Fruit fly (Drosophila melanogaster) whole organism, embryonic: ENCODE data around the gene RanGAP.

Source experiments
- Atf3 ChIP-seq: fragments of 200-800 bp; sonication (Bioruptor generic); optimal IDR thresholded peaks from 3 replicates; lab custom pipeline; 2016; ENCODE audit warnings: missing biosample characterization, missing genetic modification characterization
- Bdp1 ChIP-seq: fragments of 200-800 bp; sonication (Bioruptor generic); optimal IDR thresholded peaks from 3 replicates; lab custom pipeline; 2016; ENCODE audit warnings: missing biosample characterization, missing genetic modification characterization
- Bteb2 ChIP-seq: fragments of 200-800 bp; sonication (Bioruptor generic); optimal IDR thresholded peaks from 2 replicates; lab custom pipeline; 2016; ENCODE audit warnings: missing biosample characterization, missing genetic modification characterization
- C15 ChIP-seq: fragments of 200-800 bp; sonication (Bioruptor generic); IDR thresholded peaks from 3 replicates; pipeline ENCODE4 v1.3.6; 2022; ENCODE audit warnings: missing biosample characterization, missing genetic modification characterization
- CG1024 ChIP-seq: fragments of 200-800 bp; sonication (Bioruptor generic); IDR thresholded peaks from 2 replicates; pipeline ENCODE4 v1.3.6; 2022; ENCODE audit warnings: missing biosample characterization, missing genetic modification characterization
- CG11560 ChIP-seq: fragments of 200-800 bp; sonication (Bioruptor generic); IDR thresholded peaks from 3 replicates; pipeline ENCODE4 v1.3.6; 2022; ENCODE audit warnings: missing biosample characterization, missing genetic modification characterization
- CG12659 ChIP-seq: fragments of 200-800 bp; sonication (Bioruptor generic); optimal IDR thresholded peaks from 3 replicates; lab custom pipeline; 2017; ENCODE audit warnings: mild to moderate bottlenecking, missing biosample characterization, missing genetic modification reagents, missing genetic modification characterization
- CG18262 ChIP-seq: fragments of 200-800 bp; optimal IDR thresholded peaks from 3 replicates; lab custom pipeline; 2019; ENCODE audit warnings: missing biosample characterization, mild to moderate bottlenecking, missing genetic modification characterization, moderate library complexity
- CG18599 ChIP-seq: fragments of 200-800 bp; sonication (Bioruptor generic); optimal IDR thresholded peaks from 3 replicates; lab custom pipeline; 2017; ENCODE audit warnings: missing biosample characterization, missing genetic modification characterization, mild to moderate bottlenecking, moderate library complexity, missing genetic modification reagents
- CG18764 ChIP-seq: fragments of 200-800 bp; sonication (Bioruptor generic); optimal IDR thresholded peaks from 3 replicates; lab custom pipeline; 2016; ENCODE audit warnings: missing biosample characterization, missing genetic modification characterization
- CG2202 ChIP-seq: fragments of 200-800 bp; sonication (Bioruptor generic); optimal IDR thresholded peaks from 2 replicates; lab custom pipeline; 2018; ENCODE audit warnings: missing biosample characterization, mild to moderate bottlenecking, missing genetic modification characterization
- CG3163 ChIP-seq: fragments of 200-800 bp; sonication (Bioruptor generic); optimal IDR thresholded peaks from 3 replicates; lab custom pipeline; 2016; ENCODE audit warnings: missing biosample characterization, missing genetic modification characterization
- CG33557 ChIP-seq: fragments of 200-800 bp; sonication (Bioruptor generic); optimal IDR thresholded peaks from 2 replicates; lab custom pipeline; 2019; ENCODE audit warnings: missing biosample characterization, mild to moderate bottlenecking, missing genetic modification characterization, moderate library complexity
- CG3726 ChIP-seq: fragments of 200-800 bp; sonication (Bioruptor generic); IDR thresholded peaks from 3 replicates; pipeline ENCODE4, ENCODE4 v1.3.6; 2022; ENCODE audit warnings: missing biosample characterization, missing genetic modification characterization
- CG42726 ChIP-seq: fragments of 200-800 bp; sonication (Bioruptor generic); IDR thresholded peaks from 2 replicates; pipeline ENCODE4 v1.3.6; 2022; ENCODE audit warnings: missing biosample characterization, missing genetic modification characterization; ENCODE audit not compliant: partially characterized antibody
- CG8290 ChIP-seq, 3 experiments: fragments of 200-800 bp; sonication (Bioruptor generic); optimal IDR thresholded peaks; 2 replicates each; lab custom pipeline; 2016 to 2019; ENCODE audit warnings: missing biosample characterization in 3 of 3, missing genetic modification characterization in 3 of 3, mild to moderate bottlenecking in 2 of 3, moderate library complexity in 1 of 3
- CG8478 ChIP-seq: fragments of >200 bp; optimal IDR thresholded peaks from 2 replicates; lab custom pipeline; 2018
- CG9797 ChIP-seq: fragments of 200-800 bp; sonication (Bioruptor generic); optimal IDR thresholded peaks from 3 replicates; lab custom pipeline; 2018; ENCODE audit warnings: missing biosample characterization, mild to moderate bottlenecking, missing genetic modification characterization
- CkIIα-i1 ChIP-seq: fragments of 200-800 bp; sonication (Bioruptor generic); IDR thresholded peaks from 2 replicates; pipeline ENCODE4 v1.3.6; 2022; ENCODE audit warnings: missing biosample characterization, missing genetic modification characterization
- D19B ChIP-seq: fragments of 200-800 bp; sonication (Bioruptor generic); optimal IDR thresholded peaks from 2 replicates; lab custom pipeline; 2017; ENCODE audit warnings: missing biosample characterization, mild to moderate bottlenecking, missing genetic modification characterization
- Dll ChIP-seq: fragments of 200-800 bp; sonication (Bioruptor generic); IDR thresholded peaks from 4 replicates; pipeline ENCODE4 v1.3.6; 2022; ENCODE audit warnings: missing biosample characterization, missing genetic modification characterization; ENCODE audit not compliant: partially characterized antibody
- E2f2 ChIP-seq: fragments of 200-800 bp; sonication (Bioruptor generic); IDR thresholded peaks from 2 replicates; pipeline ENCODE4 v1.3.6; 2022; ENCODE audit warnings: missing biosample characterization, missing genetic modification characterization
- Eip74EF ChIP-seq, 2 experiments: fragments of 200-800 bp in 1 of 2; fragments of >200 bp in 1 of 2; sonication (Bioruptor generic) in 1 of 2; optimal IDR thresholded peaks; 2 replicates each; lab custom pipeline; 2017 to 2019; ENCODE audit warnings: missing biosample characterization in 2 of 2, missing genetic modification characterization in 2 of 2, mild to moderate bottlenecking in 1 of 2, moderate library complexity in 1 of 2
- Ets97D ChIP-seq: fragments of 200-800 bp; sonication (Bioruptor generic); optimal IDR thresholded peaks from 3 replicates; lab custom pipeline; 2016; ENCODE audit warnings: missing biosample characterization, missing genetic modification characterization
- Gsc ChIP-seq: fragments of 200-800 bp; sonication (Bioruptor generic); IDR thresholded peaks from 2 replicates; pipeline ENCODE4 v1.3.6; 2022; ENCODE audit warnings: missing biosample characterization, missing genetic modification characterization
- HmgZ ChIP-seq: fragments of 200-800 bp; sonication (Bioruptor generic); optimal IDR thresholded peaks from 2 replicates; lab custom pipeline; 2018; ENCODE audit warnings: missing biosample characterization, mild to moderate bottlenecking, missing genetic modification characterization
- Hmr ChIP-seq: fragments of 200-800 bp; sonication (Bioruptor generic); optimal IDR thresholded peaks from 3 replicates; lab custom pipeline; 2017; ENCODE audit warnings: mild to moderate bottlenecking, missing biosample characterization, missing genetic modification reagents, missing genetic modification characterization
- Lim3 ChIP-seq: fragments of 200-800 bp; sonication (Bioruptor generic); IDR thresholded peaks from 2 replicates; pipeline ENCODE4 v1.3.6; 2022; ENCODE audit warnings: missing biosample characterization, missing genetic modification characterization
- MBD-R2 ChIP-seq: fragments of 200-800 bp; sonication (Bioruptor generic); IDR thresholded peaks from 2 replicates; pipeline ENCODE4 v1.3.6; 2022; ENCODE audit warnings: missing biosample characterization, missing genetic modification characterization
- NC2β ChIP-seq: fragments of 200-800 bp; sonication (Bioruptor generic); optimal IDR thresholded peaks from 2 replicates; lab custom pipeline; 2016; ENCODE audit warnings: missing biosample characterization, missing genetic modification characterization
- Nf-YC ChIP-seq: fragments of 200-800 bp; optimal IDR thresholded peaks from 3 replicates; lab custom pipeline; 2019; ENCODE audit warnings: missing biosample characterization, mild to moderate bottlenecking, missing genetic modification characterization, moderate library complexity
- Sry-β ChIP-seq: fragments of 200-800 bp; sonication (Bioruptor generic); optimal IDR thresholded peaks from 2 replicates; lab custom pipeline; 2018; ENCODE audit warnings: missing biosample characterization, mild to moderate bottlenecking, missing genetic modification characterization, moderate library complexity
- Tbp ChIP-seq: fragments of >200 bp; optimal IDR thresholded peaks from 2 replicates; lab custom pipeline; 2018; ENCODE audit warnings: missing biosample characterization, missing genetic modification characterization
- Trl ChIP-seq, 3 experiments: fragments of >200 bp in 2 of 3; fragments of 200-800 bp in 1 of 3; sonication (Bioruptor generic) in 1 of 3; optimal IDR thresholded peaks; 2 replicates in 1 of 3; 3 replicates in 2 of 3; lab custom pipeline; 2016 to 2017; ENCODE audit warnings: missing biosample characterization in 1 of 3, missing genetic modification characterization in 1 of 3
- Usf ChIP-seq: fragments of 200-800 bp; sonication (Bioruptor generic); optimal IDR thresholded peaks from 2 replicates; lab custom pipeline; 2017; ENCODE audit warnings: missing genotype, missing biosample characterization, missing genetic modification characterization
- ash1 ChIP-seq: fragments of 200-800 bp; sonication (Bioruptor generic); optimal IDR thresholded peaks from 2 replicates; lab custom pipeline; 2018; ENCODE audit warnings: missing biosample characterization, mild to moderate bottlenecking, missing genetic modification characterization
- chinmo ChIP-seq: fragments of 200-800 bp; sonication (Bioruptor generic); IDR thresholded peaks from 4 replicates; pipeline ENCODE4 v1.3.6; 2022; ENCODE audit warnings: missing biosample characterization, missing genetic modification characterization; ENCODE audit not compliant: partially characterized antibody
- dm ChIP-seq: fragments of 200-800 bp; sonication (Bioruptor generic); optimal IDR thresholded peaks from 3 replicates; lab custom pipeline; 2016; ENCODE audit warnings: missing biosample characterization, missing genetic modification characterization
- dpn ChIP-seq, 2 experiments: fragments of 200-800 bp; sonication (Bioruptor generic); optimal IDR thresholded peaks; 3 replicates each; lab custom pipeline; 2016; ENCODE audit warnings: missing biosample characterization in 2 of 2, missing genetic modification characterization in 2 of 2
- en ChIP-seq: fragments of 200-800 bp; sonication (Bioruptor generic); optimal IDR thresholded peaks from 2 replicates; lab custom pipeline; 2016; ENCODE audit warnings: missing biosample characterization, missing genetic modification characterization
- esg ChIP-seq: fragments of 200-800 bp; sonication (Bioruptor generic); conservative IDR thresholded peaks from 2 replicates; pipeline ENCODE4 v1.3.6; 2022; ENCODE audit warnings: missing biosample characterization, missing genetic modification characterization
- fd3F ChIP-seq: fragments of 200-800 bp; sonication (Bioruptor generic); optimal IDR thresholded peaks from 2 replicates; lab custom pipeline; 2018; ENCODE audit warnings: missing biosample characterization, mild to moderate bottlenecking, missing genetic modification characterization, moderate library complexity
- jing ChIP-seq: fragments of 200-800 bp; sonication (Bioruptor generic); optimal IDR thresholded peaks from 2 replicates; lab custom pipeline; 2018; ENCODE audit warnings: missing biosample characterization, mild to moderate bottlenecking, missing genetic modification characterization
- lov ChIP-seq, 2 experiments: fragments of 200-800 bp in 1 of 2; fragments of >200 bp in 1 of 2; sonication (Bioruptor generic) in 1 of 2; IDR thresholded peaks in 1 of 2; optimal IDR thresholded peaks in 1 of 2; 2 replicates in 1 of 2; 3 replicates in 1 of 2; pipeline versions ENCODE4 v1.3.6 to Lab custom; 2017 to 2022; ENCODE audit warnings: missing biosample characterization in 1 of 2, missing genetic modification characterization in 1 of 2
- ttk ChIP-seq: fragments of 200-800 bp; sonication (Bioruptor generic); IDR thresholded peaks from 2 replicates; pipeline ENCODE4 v2.1.2; 2022; ENCODE audit warnings: missing biosample characterization, missing genetic modification characterization
- twi ChIP-seq: fragments of 200-800 bp; optimal IDR thresholded peaks from 2 replicates; lab custom pipeline; 2019; ENCODE audit warnings: missing biosample characterization, mild to moderate bottlenecking, missing genetic modification characterization, moderate library complexity
- z ChIP-seq: fragments of 200-800 bp; sonication (Bioruptor generic); IDR thresholded peaks from 3 replicates; pipeline ENCODE4 v1.3.6; 2022; ENCODE audit warnings: missing biosample characterization, missing genetic modification characterization

Gene RanGAP

dm6 chr2L:19398317-19399234 is 43.2 kb upstream of the RanGAP start, which contains the start of gene CG17544 (continued):
- peak in 1 of 2 experiments; percentile 22 for TF ChIP-seq Eip74EF (GFP tag; optimal IDR thresholded peaks at IDR 0.05; lab: Kevin White, UChicago)
- no peak for TF ChIP-seq ash1 (GFP tag; lab: Kevin White, UChicago)
- TF ChIP-seq CG8290 (GFP tag; optimal IDR thresholded peaks at IDR 0.05; lab: Kevin White, UChicago), result peak; percentile 19
- TF ChIP-seq CG8290 (tag; optimal IDR thresholded peaks at IDR 0.05; lab: Kevin White, UChicago), result peak in 1 of 2 experiments; percentile 75
- peak; percentile 40 for TF ChIP-seq esg
- TF ChIP-seq dpn (GFP tag; optimal IDR thresholded peaks at IDR 0.05; lab: Kevin White, UChicago), result peak; percentile 33 to 73
- no peak for TF ChIP-seq en (GFP tag; lab: Kevin White, UChicago)
- peak; percentile 72 for TF ChIP-seq D19B
- TF ChIP-seq CG2202 (tag; lab: Kevin White, UChicago), result peak; percentile 42
- peak; percentile 67 to 71 for TF ChIP-seq Trl (optimal IDR thresholded peaks at IDR 0.05; lab: Kevin White, UChicago)
- TF ChIP-seq Trl (GFP tag; optimal IDR thresholded peaks at IDR 0.05; lab: Kevin White, UChicago), result peak; percentile 14
- TF ChIP-seq fd3F, result peak; percentile 53
- TF ChIP-seq Gsc, result no peak
- TF ChIP-seq Nf-YC (tag; lab: Kevin White, UChicago), result peak; percentile 80
- peak; percentile 92 for TF ChIP-seq chinmo (GFP tag; lab: Robert Waterston, UW)
- TF ChIP-seq Lim3 (GFP tag; lab: Robert Waterston, UW), result no peak
- TF ChIP-seq jing, result no peak
- TF ChIP-seq CG18599 (GFP tag; lab: Kevin White, UChicago), result peak; percentile 94
- TF ChIP-seq CG9797 (GFP tag; lab: Kevin White, UChicago), result no peak
- TF ChIP-seq CG18764 (GFP tag; lab: Kevin White, UChicago), result peak; percentile 52
- peak; percentile 62 for TF ChIP-seq CG3163 (GFP tag; lab: Kevin White, UChicago)
- TF ChIP-seq CG8478 (lab: Kevin White, UChicago), result no peak
- no peak; the same call in 2 of the 3 replicates for TF ChIP-seq CG3726 (GFP tag; lab: Robert Waterston, UW)
- TF ChIP-seq ttk (GFP tag; lab: Robert Waterston, UW), result peak; percentile 79
- peak; percentile 87 for TF ChIP-seq Sry-β (GFP tag; lab: Kevin White, UChicago)
- no peak for TF ChIP-seq lov (optimal IDR thresholded peaks at IDR 0.05; lab: Kevin White, UChicago)
- TF ChIP-seq lov (GFP tag; IDR thresholded peaks at IDR 0.05; lab: Robert Waterston, UW), result no peak
- no peak for TF ChIP-seq CG42726 (GFP tag; lab: Robert Waterston, UW)
- TF ChIP-seq CkIIα-i1 (GFP tag; lab: Robert Waterston, UW), result no peak
- peak; percentile 49; the same call in 1 of the 2 replicates for TF ChIP-seq E2f2
- peak; percentile 92 for TF ChIP-seq CG18262 (tag; lab: Kevin White, UChicago)
- no peak for TF ChIP-seq Dll (GFP tag; lab: Robert Waterston, UW)
- TF ChIP-seq Hmr (GFP tag; lab: Kevin White, UChicago), result peak; percentile 91
- TF ChIP-seq Usf, result peak; percentile 66
- peak; percentile 82 for TF ChIP-seq CG12659 (GFP tag; lab: Kevin White, UChicago)
- peak; percentile 41 for TF ChIP-seq HmgZ
- peak; percentile 83 for TF ChIP-seq CG33557 (GFP tag; lab: Kevin White, UChicago)
- TF ChIP-seq twi (tag; lab: Kevin White, UChicago), result peak; percentile 68
- TF ChIP-seq Tbp, result no peak
- no peak for TF ChIP-seq Bdp1
- no peak; the same call in 1 of the 2 replicates for TF ChIP-seq MBD-R2
- TF ChIP-seq Atf3 (GFP tag; lab: Kevin White, UChicago), result no peak
- no peak for TF ChIP-seq Bteb2 (GFP tag; lab: Kevin White, UChicago)
- no peak for TF ChIP-seq NC2β (GFP tag; lab: Kevin White, UChicago)
- no peak for TF ChIP-seq CG1024
- 0 out of 3 replicates have a peak, but pooled peaks have one; percentile 8 for TF ChIP-seq CG11560 (tag; lab: Robert Waterston, UW)
- TF ChIP-seq dm (GFP tag; lab: Kevin White, UChicago), result no peak
- TF ChIP-seq z (GFP tag; lab: Robert Waterston, UW), result no peak
- TF ChIP-seq C15, result no peak
- no peak for TF ChIP-seq Ets97D (GFP tag; lab: Kevin White, UChicago)
